Fruit fly (Drosophila melanogaster) whole organism, embryonic: ENCODE data around the gene Gr9a.
A peak's percentile ranks its signal among the peaks of the same experiment; 100 is the strongest.

Source experiments
- Bteb2 ChIP-seq: fragments of 200-800 bp; sonication (Bioruptor generic); optimal IDR thresholded peaks from 2 replicates; lab custom pipeline; 2016; ENCODE audit warnings: missing biosample characterization, missing genetic modification characterization
- CG1024 ChIP-seq: fragments of 200-800 bp; sonication (Bioruptor generic); IDR thresholded peaks from 2 replicates; pipeline ENCODE4 v1.3.6; 2022; ENCODE audit warnings: missing biosample characterization, missing genetic modification characterization
- CG10654 ChIP-seq: fragments of 200-800 bp; sonication (Bioruptor generic); optimal IDR thresholded peaks from 2 replicates; lab custom pipeline; 2016; ENCODE audit warnings: missing biosample characterization, missing genetic modification characterization
- CG12391 ChIP-seq: fragments of 200-800 bp; sonication (Bioruptor generic); optimal IDR thresholded peaks from 3 replicates; lab custom pipeline; 2018; ENCODE audit warnings: missing biosample characterization, mild to moderate bottlenecking, missing genetic modification characterization, moderate library complexity
- CG12659 ChIP-seq: fragments of 200-800 bp; sonication (Bioruptor generic); optimal IDR thresholded peaks from 3 replicates; lab custom pipeline; 2017; ENCODE audit warnings: mild to moderate bottlenecking, missing biosample characterization, missing genetic modification reagents, missing genetic modification characterization
- CG12744 ChIP-seq: fragments of 200-800 bp; sonication (Bioruptor generic); optimal IDR thresholded peaks from 2 replicates; lab custom pipeline; 2016; ENCODE audit warnings: missing biosample characterization, missing genetic modification characterization
- CG14014 ChIP-seq: fragments of 200-800 bp; sonication (Bioruptor generic); IDR thresholded peaks from 2 replicates; pipeline ENCODE4 v1.3.6; 2022; ENCODE audit warnings: missing biosample characterization, missing genetic modification characterization
- CG16815 ChIP-seq: fragments of 200-800 bp; sonication (Bioruptor generic); optimal IDR thresholded peaks from 3 replicates; lab custom pipeline; 2017; ENCODE audit warnings: missing biosample characterization, mild to moderate bottlenecking, missing genetic modification characterization
- CG1792 ChIP-seq: fragments of 200-800 bp; sonication (Bioruptor generic); optimal IDR thresholded peaks from 2 replicates; lab custom pipeline; 2016; ENCODE audit warnings: missing biosample characterization, missing genetic modification characterization
- CG18476 ChIP-seq: fragments of 200-800 bp; sonication (Bioruptor generic); optimal IDR thresholded peaks from 2 replicates; lab custom pipeline; 2016; ENCODE audit warnings: missing biosample characterization, mild to moderate bottlenecking, missing genetic modification characterization
- CG30020 ChIP-seq: fragments of 200-800 bp; optimal IDR thresholded peaks from 2 replicates; lab custom pipeline; 2019; ENCODE audit warnings: missing biosample characterization, mild to moderate bottlenecking, missing genetic modification characterization, moderate library complexity
- CG6683 ChIP-seq: fragments of 200-800 bp; sonication (Bioruptor generic); optimal IDR thresholded peaks from 2 replicates; lab custom pipeline; 2017; ENCODE audit warnings: missing biosample characterization, mild to moderate bottlenecking, missing genetic modification characterization, missing genetic modification reagents
- CG8478 ChIP-seq: fragments of >200 bp; optimal IDR thresholded peaks from 2 replicates; lab custom pipeline; 2018
- Dip3 ChIP-seq: fragments of 200-800 bp; sonication (Bioruptor generic); optimal IDR thresholded peaks from 3 replicates; lab custom pipeline; 2016; ENCODE audit warnings: missing biosample characterization, missing genetic modification characterization
- Eip74EF ChIP-seq, 2 experiments: fragments of 200-800 bp in 1 of 2; fragments of >200 bp in 1 of 2; sonication (Bioruptor generic) in 1 of 2; optimal IDR thresholded peaks; 2 replicates each; lab custom pipeline; 2017 to 2019; ENCODE audit warnings: missing biosample characterization in 2 of 2, missing genetic modification characterization in 2 of 2, mild to moderate bottlenecking in 1 of 2, moderate library complexity in 1 of 2
- GATAe ChIP-seq: fragments of 200-800 bp; sonication (Bioruptor generic); conservative IDR thresholded peaks from 2 replicates; pipeline ENCODE4 v1.3.6; 2022; ENCODE audit warnings: missing biosample characterization, missing genetic modification characterization
- Hr3 ChIP-seq: fragments of 200-800 bp; sonication (Bioruptor generic); optimal IDR thresholded peaks from 3 replicates; lab custom pipeline; 2016; ENCODE audit warnings: missing biosample characterization, missing genetic modification characterization
- Jarid2 ChIP-seq: fragments of 200-800 bp; sonication (Bioruptor generic); optimal IDR thresholded peaks from 3 replicates; lab custom pipeline; 2017; ENCODE audit warnings: mild to moderate bottlenecking, missing biosample characterization, missing genetic modification reagents, missing genetic modification characterization
- Kr ChIP-seq: fragments of 200-800 bp; sonication (Bioruptor generic); optimal IDR thresholded peaks from 2 replicates; lab custom pipeline; 2017; ENCODE audit warnings: missing biosample characterization, mild to moderate bottlenecking, missing genetic modification characterization
- Mes4 ChIP-seq: fragments of 200-800 bp; sonication (Bioruptor generic); optimal IDR thresholded peaks from 2 replicates; lab custom pipeline; 2016; ENCODE audit warnings: missing biosample characterization, missing genetic modification characterization
- Pdp1 ChIP-seq, 2 experiments: fragments of 200-800 bp; sonication (Bioruptor generic); optimal IDR thresholded peaks; 3 replicates each; lab custom pipeline; 2016; ENCODE audit warnings: missing biosample characterization in 2 of 2, missing genetic modification characterization in 2 of 2, mild to moderate bottlenecking in 1 of 2, moderate library complexity in 1 of 2
- Xrp1 ChIP-seq: fragments of 200-800 bp; sonication (Bioruptor generic); IDR thresholded peaks from 2 replicates; pipeline ENCODE4 v1.3.6; 2022; ENCODE audit warnings: missing biosample characterization, missing genetic modification characterization
- abd-A ChIP-seq: fragments of 200-800 bp; sonication (Bioruptor generic); optimal IDR thresholded peaks from 3 replicates; lab custom pipeline; 2019; ENCODE audit warnings: missing biosample characterization, mild to moderate bottlenecking, missing genetic modification characterization, moderate library complexity
- chinmo ChIP-seq: fragments of 200-800 bp; sonication (Bioruptor generic); IDR thresholded peaks from 4 replicates; pipeline ENCODE4 v1.3.6; 2022; ENCODE audit warnings: missing biosample characterization, missing genetic modification characterization; ENCODE audit not compliant: partially characterized antibody
- corto ChIP-seq: fragments of 200-800 bp; sonication (Bioruptor generic); optimal IDR thresholded peaks from 2 replicates; lab custom pipeline; 2016; ENCODE audit warnings: missing biosample characterization, mild to moderate bottlenecking, missing genetic modification characterization, moderate library complexity
- crc ChIP-seq: fragments of 200-800 bp; sonication (Bioruptor generic); optimal IDR thresholded peaks from 2 replicates; lab custom pipeline; 2016; ENCODE audit warnings: missing biosample characterization, missing genetic modification characterization
- dmrt11E ChIP-seq: fragments of 200-800 bp; sonication (Bioruptor generic); optimal IDR thresholded peaks from 3 replicates; lab custom pipeline; 2018; ENCODE audit warnings: missing biosample characterization, mild to moderate bottlenecking, missing genetic modification characterization, moderate library complexity
- en ChIP-seq: fragments of 200-800 bp; sonication (Bioruptor generic); optimal IDR thresholded peaks from 2 replicates; lab custom pipeline; 2016; ENCODE audit warnings: missing biosample characterization, missing genetic modification characterization
- fd102C ChIP-seq: fragments of 200-800 bp; sonication (Bioruptor generic); optimal IDR thresholded peaks from 2 replicates; lab custom pipeline; 2018; ENCODE audit warnings: missing biosample characterization, mild to moderate bottlenecking, missing genetic modification characterization, moderate library complexity
- h ChIP-seq: fragments of >200 bp; optimal IDR thresholded peaks from 2 replicates; lab custom pipeline; 2017
- ham ChIP-seq: fragments of 200-800 bp; sonication (Bioruptor generic); IDR thresholded peaks from 2 replicates; pipeline ENCODE4 v1.3.6; 2022; ENCODE audit warnings: missing biosample characterization, missing genetic modification characterization
- lab ChIP-seq: fragments of 200-800 bp; sonication (Bioruptor generic); optimal IDR thresholded peaks from 3 replicates; lab custom pipeline; 2017; ENCODE audit warnings: missing biosample characterization, missing genetic modification characterization, mild to moderate bottlenecking, moderate library complexity, missing genetic modification reagents
- lilli ChIP-seq: fragments of 200-800 bp; sonication (Bioruptor generic); optimal IDR thresholded peaks from 3 replicates; lab custom pipeline; 2016; ENCODE audit warnings: missing biosample characterization, missing genetic modification characterization
- lov ChIP-seq, 2 experiments: fragments of 200-800 bp in 1 of 2; fragments of >200 bp in 1 of 2; sonication (Bioruptor generic) in 1 of 2; IDR thresholded peaks in 1 of 2; optimal IDR thresholded peaks in 1 of 2; 2 replicates in 1 of 2; 3 replicates in 1 of 2; pipeline versions ENCODE4 v1.3.6 to Lab custom; 2017 to 2022; ENCODE audit warnings: missing biosample characterization in 1 of 2, missing genetic modification characterization in 1 of 2
- pros ChIP-seq: fragments of 200-800 bp; sonication (Bioruptor generic); optimal IDR thresholded peaks from 3 replicates; lab custom pipeline; 2019; ENCODE audit warnings: missing biosample characterization, mild to moderate bottlenecking, missing genetic modification characterization, moderate library complexity
- salm ChIP-seq: fragments of 200-800 bp; sonication (Bioruptor generic); optimal IDR thresholded peaks from 2 replicates; lab custom pipeline; 2018; ENCODE audit warnings: missing biosample characterization, mild to moderate bottlenecking, missing genetic modification characterization
- sd ChIP-seq: fragments of 200-800 bp; sonication (Bioruptor generic); optimal IDR thresholded peaks from 3 replicates; lab custom pipeline; 2018; ENCODE audit warnings: missing biosample characterization, mild to moderate bottlenecking, missing genetic modification characterization, moderate library complexity
- sna ChIP-seq: fragments of 200-800 bp; sonication (Bioruptor generic); IDR thresholded peaks from 2 replicates; pipeline ENCODE4 v1.3.6; 2022; ENCODE audit warnings: missing biosample characterization, missing genetic modification characterization; ENCODE audit not compliant: partially characterized antibody
- sqz ChIP-seq: fragments of 200-800 bp; sonication (Bioruptor generic); optimal IDR thresholded peaks from 3 replicates; lab custom pipeline; 2018; ENCODE audit warnings: missing biosample characterization, mild to moderate bottlenecking, missing genetic modification characterization
- tgo ChIP-seq: fragments of 200-800 bp; sonication (Bioruptor generic); IDR thresholded peaks from 3 replicates; pipeline ENCODE4 v1.3.6; 2022; ENCODE audit warnings: missing biosample characterization, missing genetic modification characterization
- yki ChIP-seq: fragments of >200 bp; optimal IDR thresholded peaks from 3 replicates; lab custom pipeline; 2018

Gr9a gene

DNA sequence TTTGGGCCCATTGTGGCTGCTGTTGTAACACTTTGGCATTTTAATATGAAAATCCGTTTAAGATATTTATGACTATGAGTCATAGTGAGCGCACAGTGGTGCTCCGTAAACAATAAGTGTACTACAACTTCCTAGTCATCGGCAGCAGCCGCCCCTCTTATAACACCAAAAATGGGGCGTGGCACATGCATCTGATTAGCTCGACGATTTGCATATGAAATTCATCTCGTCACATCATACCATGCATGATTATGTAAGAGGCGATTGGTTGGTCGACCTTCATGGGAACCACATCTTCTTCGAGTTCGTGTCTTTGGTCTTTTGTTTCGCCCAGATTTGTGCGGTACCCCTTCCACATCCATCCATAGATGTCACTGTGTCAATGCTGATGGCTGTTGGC is 31.7 kb upstream of the Gr9a start (continued):
- TF ChIP-seq yki (no peak), abd-A (tag; lab: Kevin White, UChicago) (peak; percentile 62), fd102C (GFP tag; lab: Kevin White, UChicago) (no peak), lab (GFP tag; lab: Kevin White, UChicago) (no peak), CG16815 (GFP tag; lab: Kevin White, UChicago) (no peak), CG1024 (GFP tag; lab: Robert Waterston, UW) (no peak), CG12391 (tag; lab: Kevin White, UChicago) (no peak), pros (GFP tag; lab: Kevin White, UChicago) (peak; percentile 65), salm (tag; lab: Kevin White, UChicago) (no peak), Eip74EF (GFP tag; optimal IDR thresholded peaks at IDR 0.05; lab: Kevin White, UChicago) (peak in 1 of 2 experiments; percentile 80), h (lab: Kevin White, UChicago) (no peak), CG10654 (GFP tag; lab: Kevin White, UChicago) (no peak), Dip3 (GFP tag; lab: Kevin White, UChicago) (no peak), Pdp1 (GFP tag; optimal IDR thresholded peaks at IDR 0.05; lab: Kevin White, UChicago) (peak in 1 of 2 experiments; percentile 79), GATAe (no peak), CG8478 (lab: Kevin White, UChicago) (no peak), chinmo (GFP tag; lab: Robert Waterston, UW) (peak; percentile 90; the same call in 3 of the 4 replicates), CG14014 (GFP tag; lab: Robert Waterston, UW) (no peak), dmrt11E (tag; lab: Kevin White, UChicago) (no peak), Mes4 (GFP tag; lab: Kevin White, UChicago) (no peak), CG18476 (GFP tag; lab: Kevin White, UChicago) (no peak), tgo (GFP tag; lab: Robert Waterston, UW) (no peak), Jarid2 (GFP tag; lab: Kevin White, UChicago) (no peak), Xrp1 (GFP tag; lab: Robert Waterston, UW) (no peak), en (GFP tag; lab: Kevin White, UChicago) (no peak), lov (optimal IDR thresholded peaks at IDR 0.05; lab: Kevin White, UChicago) (no peak), lov (GFP tag; IDR thresholded peaks at IDR 0.05; lab: Robert Waterston, UW) (no peak), CG6683 (GFP tag; lab: Kevin White, UChicago) (no peak), CG1792 (GFP tag; lab: Kevin White, UChicago) (no peak), CG12744 (GFP tag; lab: Kevin White, UChicago) (no peak), Bteb2 (GFP tag; lab: Kevin White, UChicago) (no peak), CG30020 (tag; lab: Kevin White, UChicago) (no peak), ham (no peak), sd (tag; lab: Kevin White, UChicago) (peak; percentile 77), Kr (GFP tag; lab: Kevin White, UChicago) (no peak)

dm6 chrX:10039528-10039927 is 21.9 kb upstream of the Gr9a start:
- TF ChIP-seq corto (GFP tag; lab: Kevin White, UChicago) (no peak), Dip3 (GFP tag; lab: Kevin White, UChicago) (no peak), CG12659 (GFP tag; lab: Kevin White, UChicago) (no peak), crc (no peak), sna (no peak), Hr3 (GFP tag; lab: Kevin White, UChicago) (no peak), CG16815 (GFP tag; lab: Kevin White, UChicago) (no peak), Pdp1 (GFP tag; optimal IDR thresholded peaks at IDR 0.05; lab: Kevin White, UChicago) (no peak), sqz (GFP tag; lab: Kevin White, UChicago) (no peak), lilli (GFP tag; lab: Kevin White, UChicago) (no peak)
